Worm (Caenorhabditis elegans) whole organism, young adult: ENCODE measurements around the gene K08H2.7.

ENCODE experiments used
- B0035.1 ChIP-seq: sonication (generic microtip); optimal IDR thresholded peaks from 2 replicates; lab custom pipeline; 2016; ENCODE audit warnings: missing genetic modification characterization, mild to moderate bottlenecking, missing compliant biosample characterization, missing genotype, missing genetic modification reagents
- B0261.1 ChIP-seq: sonication (generic microtip); optimal IDR thresholded peaks from 2 replicates; lab custom pipeline; 2016; ENCODE audit warnings: mild to moderate bottlenecking, missing genetic modification characterization, moderate library complexity, missing compliant biosample characterization
- C17E4.6 ChIP-seq: fragments of 200-800 bp; sonication (Bioruptor generic); IDR thresholded peaks from 2 replicates; pipeline ENCODE4 v1.3.6; 2022; ENCODE audit warnings: missing genetic modification reagents, missing genetic modification characterization, missing compliant biosample characterization
- F37B4.10 ChIP-seq: fragments of 200-800 bp; sonication (Bioruptor generic); IDR thresholded peaks from 2 replicates; pipeline ENCODE4 v1.3.6; 2022; ENCODE audit warnings: missing genetic modification characterization, missing compliant biosample characterization
- F55B11.4 ChIP-seq: sonication (generic microtip); optimal IDR thresholded peaks from 2 replicates; lab custom pipeline; 2016; ENCODE audit warnings: missing compliant biosample characterization, missing genetic modification characterization, borderline replicate concordance; ENCODE audit not compliant: insufficient read depth
- K11D2.4 ChIP-seq: fragments of 200-800 bp; sonication (Bioruptor generic); IDR thresholded peaks from 2 replicates; pipeline ENCODE4 v1.3.6; 2022; ENCODE audit warnings: missing genetic modification reagents, missing genetic modification characterization, missing compliant biosample characterization
- K12H6.12 ChIP-seq: fragments of 200-800 bp; sonication (Bioruptor generic); optimal IDR thresholded peaks from 2 replicates; lab custom pipeline; 2018; ENCODE audit warnings: mild to moderate bottlenecking, missing genetic modification characterization, missing compliant biosample characterization
- Y53G8AR.9 ChIP-seq: fragments of 200-800 bp; sonication (Bioruptor generic); conservative IDR thresholded peaks from 2 replicates; pipeline ENCODE4 v1.3.6; 2022; ENCODE audit warnings: missing genetic modification reagents, missing genetic modification characterization, missing compliant biosample characterization
- Y67H2A.10 ChIP-seq: fragments of 200-800 bp; sonication (Bioruptor generic); conservative IDR thresholded peaks from 2 replicates; pipeline ENCODE4 v1.3.6; 2022; ENCODE audit warnings: missing genetic modification reagents, missing genetic modification characterization, missing compliant biosample characterization
- ZK185.1 ChIP-seq: sonication (generic microtip); optimal IDR thresholded peaks from 2 replicates; lab custom pipeline; 2016; ENCODE audit warnings: mild to moderate bottlenecking, missing genetic modification characterization, missing compliant biosample characterization; ENCODE audit not compliant: poor library complexity, severe bottlenecking
- attf-5 ChIP-seq: fragments of 200-800 bp; sonication (Bioruptor generic); optimal IDR thresholded peaks from 2 replicates; lab custom pipeline; 2018; ENCODE audit warnings: mild to moderate bottlenecking, missing genetic modification characterization, missing compliant biosample characterization
- bed-2 ChIP-seq: fragments of 200-800 bp; sonication (Bioruptor generic); IDR thresholded peaks from 2 replicates; pipeline ENCODE4 v1.3.6; 2022; ENCODE audit warnings: missing genetic modification reagents, missing genetic modification characterization, missing compliant biosample characterization
- ceh-40 ChIP-seq: fragments of 200-800 bp; sonication (Bioruptor generic); IDR thresholded peaks from 2 replicates; pipeline ENCODE4 v1.3.6; 2022; ENCODE audit warnings: missing genetic modification characterization, missing compliant biosample characterization
- die-1 ChIP-seq: sonication (generic microtip); optimal IDR thresholded peaks from 2 replicates; lab custom pipeline; 2016; ENCODE audit warnings: missing genotype, mild to moderate bottlenecking, missing genetic modification characterization, missing compliant biosample characterization
- dox-1 ChIP-seq: fragments of 200-800 bp; sonication (Bioruptor generic); IDR thresholded peaks from 2 replicates; pipeline ENCODE4 v1.3.6; 2022; ENCODE audit warnings: missing genetic modification reagents, missing genetic modification characterization, missing compliant biosample characterization
- dpff-1 ChIP-seq: sonication (generic microtip); optimal IDR thresholded peaks from 2 replicates; lab custom pipeline; 2017; ENCODE audit warnings: mild to moderate bottlenecking, missing genetic modification characterization, missing compliant biosample characterization
- egl-18 ChIP-seq: fragments of 200-800 bp; sonication (Bioruptor generic); IDR thresholded peaks from 2 replicates; pipeline ENCODE4 v1.3.6; 2022; ENCODE audit warnings: missing genetic modification reagents, missing genetic modification characterization, missing compliant biosample characterization
- fkh-3 ChIP-seq: sonication (generic microtip); optimal IDR thresholded peaks from 2 replicates; lab custom pipeline; 2016; ENCODE audit warnings: mild to moderate bottlenecking, missing genetic modification characterization, missing compliant biosample characterization
- hlh-26 ChIP-seq: fragments of 200-800 bp; sonication (Bioruptor generic); conservative IDR thresholded peaks from 2 replicates; pipeline ENCODE4 v1.3.6; 2022; ENCODE audit warnings: missing genetic modification reagents, missing genetic modification characterization, missing compliant biosample characterization
- hmg-1.2 ChIP-seq: fragments of 200-800 bp; sonication (Bioruptor generic); IDR thresholded peaks from 2 replicates; pipeline ENCODE4 v1.3.6; 2022; ENCODE audit warnings: missing genetic modification reagents, missing genetic modification characterization, missing compliant biosample characterization
- hmg-20 ChIP-seq: fragments of 200-800 bp; sonication (Bioruptor generic); IDR thresholded peaks from 2 replicates; pipeline ENCODE4 v1.3.6; 2022; ENCODE audit warnings: missing genetic modification reagents, missing genetic modification characterization, missing compliant biosample characterization
- lin-26 ChIP-seq: fragments of 200-800 bp; sonication (Bioruptor generic); IDR thresholded peaks from 2 replicates; pipeline ENCODE4 v1.3.6; 2022; ENCODE audit warnings: missing genetic modification reagents, missing genetic modification characterization, missing compliant biosample characterization
- lin-40 ChIP-seq: sonication (generic microtip); optimal IDR thresholded peaks from 2 replicates; lab custom pipeline; 2016; ENCODE audit warnings: missing genetic modification characterization, mild to moderate bottlenecking, missing compliant biosample characterization, missing genotype, missing genetic modification reagents
- lin-54 ChIP-seq: fragments of 200-800 bp; sonication (Bioruptor generic); optimal IDR thresholded peaks from 2 replicates; lab custom pipeline; 2018; ENCODE audit warnings: mild to moderate bottlenecking, missing genetic modification characterization, missing compliant biosample characterization
- lir-1 ChIP-seq: fragments of 200-800 bp; sonication (Bioruptor generic); conservative IDR thresholded peaks from 2 replicates; pipeline ENCODE4 v1.3.6; 2022; ENCODE audit warnings: missing genetic modification reagents, missing genetic modification characterization, missing compliant biosample characterization
- lsy-27 ChIP-seq: sonication (generic microtip); optimal IDR thresholded peaks from 2 replicates; lab custom pipeline; 2017; ENCODE audit warnings: missing genetic modification characterization, mild to moderate bottlenecking, missing compliant biosample characterization, antibody characterized with exemption, missing genotype, borderline replicate concordance; ENCODE audit not compliant: insufficient read depth
- madf-3 ChIP-seq: fragments of 200-800 bp; sonication (Bioruptor generic); IDR thresholded peaks from 2 replicates; pipeline ENCODE4 v1.3.6; 2022; ENCODE audit warnings: missing genetic modification reagents, missing genetic modification characterization, missing compliant biosample characterization
- madf-6 ChIP-seq: fragments of 200-800 bp; sonication (Bioruptor generic); IDR thresholded peaks from 2 replicates; pipeline ENCODE4 v1.3.6; 2022; ENCODE audit warnings: missing genetic modification reagents, missing genetic modification characterization, missing compliant biosample characterization
- mel-28 ChIP-seq: sonication (generic microtip); optimal IDR thresholded peaks from 2 replicates; lab custom pipeline; 2016; ENCODE audit warnings: borderline replicate concordance, mild to moderate bottlenecking, missing genetic modification characterization, missing compliant biosample characterization
- mes-4 ChIP-seq: sonication (generic microtip); optimal IDR thresholded peaks from 2 replicates; lab custom pipeline; 2016; ENCODE audit warnings: missing genotype, missing genetic modification characterization, missing compliant biosample characterization
- nhr-179 ChIP-seq: sonication (generic microtip); optimal IDR thresholded peaks from 2 replicates; lab custom pipeline; 2016; ENCODE audit warnings: mild to moderate bottlenecking, missing genetic modification characterization, missing compliant biosample characterization
- nhr-80 ChIP-seq: sonication (generic microtip); optimal IDR thresholded peaks from 2 replicates; lab custom pipeline; 2016; ENCODE audit warnings: missing genetic modification characterization, missing compliant biosample characterization
- nhr-90 ChIP-seq: sonication (generic microtip); optimal IDR thresholded peaks from 2 replicates; lab custom pipeline; 2016; ENCODE audit warnings: missing genotype, mild to moderate bottlenecking, missing genetic modification characterization, missing compliant biosample characterization
- pbrm-1 ChIP-seq: fragments of 200-800 bp; sonication (Bioruptor generic); IDR thresholded peaks from 2 replicates; pipeline ENCODE4 v1.3.6; 2022; ENCODE audit warnings: missing genetic modification reagents, missing genetic modification characterization, missing compliant biosample characterization
- rcor-1 ChIP-seq: fragments of 200-800 bp; sonication (Bioruptor generic); IDR thresholded peaks from 2 replicates; pipeline ENCODE4 v1.3.6; 2022; ENCODE audit warnings: missing genetic modification reagents, missing genetic modification characterization, missing compliant biosample characterization
- rec-8 ChIP-seq, 2 experiments: sonication (generic microtip); optimal IDR thresholded peaks; 2 replicates each; lab custom pipeline; 2016; ENCODE audit warnings: mild to moderate bottlenecking in 2 of 2, missing genetic modification characterization in 2 of 2, missing genetic modification reagents in 2 of 2, missing genotype in 2 of 2, missing biosample characterization in 1 of 2, missing compliant biosample characterization in 1 of 2, moderate library complexity in 1 of 2
- rpc-1 ChIP-seq, 2 experiments: fragments of 150-350 bp in 1 of 2; sonication (generic microtip) in 1 of 2; optimal IDR thresholded peaks; 2 replicates each; lab custom pipeline; 2014 to 2018; ENCODE audit warnings: missing biosample characterization in 1 of 2, missing genetic modification characterization in 1 of 2, missing genetic modification reagents in 1 of 2, missing genotype in 1 of 2
- snpc-3.4 ChIP-seq: sonication (generic microtip); optimal IDR thresholded peaks from 2 replicates; lab custom pipeline; 2017; ENCODE audit warnings: missing genetic modification characterization, mild to moderate bottlenecking, missing compliant biosample characterization, antibody characterized with exemption, moderate library complexity, missing genotype, missing genetic modification reagents
- snpc-4 ChIP-seq, 5 experiments: fragments of 150-350 bp in 1 of 5; sonication (generic microtip) in 4 of 5; optimal IDR thresholded peaks; 2 replicates each; lab custom pipeline; 2014 to 2018; ENCODE audit warnings: missing genetic modification characterization in 5 of 5, missing biosample characterization in 3 of 5, antibody characterized with exemption in 2 of 5, mild to moderate bottlenecking in 2 of 5, missing compliant biosample characterization in 2 of 5, missing genotype in 2 of 5, moderate library complexity in 2 of 5, missing genetic modification reagents in 1 of 5
- tbp1 ChIP-seq: fragments of 200-800 bp; sonication (Bioruptor generic); optimal IDR thresholded peaks from 2 replicates; lab custom pipeline; 2018; ENCODE audit warnings: mild to moderate bottlenecking, missing genetic modification characterization, missing compliant biosample characterization
- tlf-1 ChIP-seq: fragments of 200-800 bp; sonication (Bioruptor generic); optimal IDR thresholded peaks from 2 replicates; lab custom pipeline; 2018; ENCODE audit warnings: mild to moderate bottlenecking, missing genetic modification characterization, missing compliant biosample characterization
- unc-62 ChIP-seq: fragments of 150-350 bp; optimal IDR thresholded peaks from 2 replicates; lab custom pipeline; 2014; ENCODE audit warnings: missing biosample characterization, missing genetic modification reagents, missing genetic modification characterization
- ztf-18 ChIP-seq: sonication (generic microtip); optimal IDR thresholded peaks from 2 replicates; lab custom pipeline; 2016; ENCODE audit warnings: missing genotype, mild to moderate bottlenecking, missing genetic modification characterization, missing compliant biosample characterization

The K08H2.7 gene

DNA sequence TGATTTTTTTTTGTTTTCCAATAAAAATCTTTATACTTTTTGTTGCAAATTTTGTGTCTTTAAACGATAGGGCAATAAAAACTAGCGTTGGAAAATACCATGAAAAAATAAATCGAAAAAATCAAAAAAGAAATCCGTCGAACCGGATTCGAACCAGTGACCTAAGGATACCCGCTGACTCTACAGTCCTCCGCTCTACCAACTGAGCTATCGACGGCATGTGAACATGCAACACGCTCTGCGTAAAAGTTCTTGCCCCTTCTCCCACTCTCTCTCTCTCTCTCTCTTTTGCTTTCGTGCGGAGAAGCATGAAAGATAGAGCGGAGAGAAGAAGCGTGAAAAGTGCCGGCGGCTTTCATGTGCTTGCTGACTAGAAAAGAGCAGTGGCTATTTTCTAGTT lies 16.3 kb upstream of the K08H2.7 start (continued):
- TF ChIP-seq lsy-27 (no peak), lin-54 (GFP tag; lab: Kevin White, UChicago) (no peak), hlh-26 (no peak), lin-40 (tag; lab: Kevin White, UChicago) (peak; percentile 76), rcor-1 (peak; percentile 85), K11D2.4 (GFP tag; lab: Robert Waterston, UW) (peak; percentile 66), hmg-20 (GFP tag; lab: Robert Waterston, UW) (peak; percentile 35; the same call in 1 of the 2 replicates), Y67H2A.10 (GFP tag; lab: Robert Waterston, UW) (0 out of 2 replicates have a peak, but pooled peaks have one; percentile 17), lir-1 (peak; percentile 63; the same call in 1 of the 2 replicates), mel-28 (tag; lab: Kevin White, UChicago) (no peak), fkh-3 (peak; percentile 62), Y53G8AR.9 (GFP tag; lab: Robert Waterston, UW) (0 out of 2 replicates have a peak, but pooled peaks have one; percentile 38), F37B4.10 (GFP tag; lab: Robert Waterston, UW) (peak; percentile 89; the same call in 1 of the 2 replicates), madf-3 (GFP tag; lab: Robert Waterston, UW) (no peak), tlf-1 (no peak)

DNA sequence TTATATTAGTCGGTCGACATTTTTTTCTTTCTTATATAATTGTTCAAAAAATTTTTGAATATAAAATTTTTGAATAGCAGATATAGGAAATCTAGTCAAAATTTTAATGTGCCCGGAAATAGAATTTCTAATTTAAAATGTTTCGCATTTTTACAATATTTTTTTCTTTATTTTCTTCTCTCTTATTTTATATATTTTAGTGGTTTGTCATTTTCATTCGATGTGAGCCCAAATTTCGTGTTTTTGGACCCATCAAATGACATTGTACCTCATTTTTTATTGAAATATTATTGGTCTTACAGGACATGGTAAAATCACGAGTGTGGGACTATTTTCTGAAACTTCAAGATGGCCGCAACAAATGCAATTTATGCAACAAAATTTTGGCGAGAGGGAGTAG lies 14.0 kb upstream of the K08H2.7 start, which contains the start of gene K09A11.1:
Gene K09A11.1, plus strand, starts transcription at position 301 of the 400 bp plus-strand sequence.
- no peak for TF ChIP-seq die-1
- TF ChIP-seq nhr-179: no peak
- no peak for TF ChIP-seq attf-5 (GFP tag; lab: Kevin White, UChicago)
- TF ChIP-seq dpff-1: no peak
- TF ChIP-seq C17E4.6 (GFP tag; lab: Robert Waterston, UW): no peak
- TF ChIP-seq F55B11.4 (tag; lab: Kevin White, UChicago): no peak
- no peak for TF ChIP-seq K12H6.12 (tag; lab: Kevin White, UChicago)
- no peak for TF ChIP-seq lin-26
- no peak for TF ChIP-seq madf-6 (GFP tag; lab: Robert Waterston, UW)
- TF ChIP-seq unc-62 (GFP tag; lab: Kevin White, UChicago): no peak
- no peak for TF ChIP-seq F37B4.10 (GFP tag; lab: Robert Waterston, UW)
- no peak for TF ChIP-seq bed-2 (GFP tag; lab: Robert Waterston, UW)
- no peak for TF ChIP-seq mes-4 (tag; lab: Kevin White, UChicago)
- TF ChIP-seq dox-1 (GFP tag; lab: Robert Waterston, UW): no peak
- TF ChIP-seq lir-1: no peak
- TF ChIP-seq ceh-40 (GFP tag; lab: Robert Waterston, UW): no peak
- TF ChIP-seq fkh-3: no peak
- no peak for TF ChIP-seq lsy-27

DNA sequence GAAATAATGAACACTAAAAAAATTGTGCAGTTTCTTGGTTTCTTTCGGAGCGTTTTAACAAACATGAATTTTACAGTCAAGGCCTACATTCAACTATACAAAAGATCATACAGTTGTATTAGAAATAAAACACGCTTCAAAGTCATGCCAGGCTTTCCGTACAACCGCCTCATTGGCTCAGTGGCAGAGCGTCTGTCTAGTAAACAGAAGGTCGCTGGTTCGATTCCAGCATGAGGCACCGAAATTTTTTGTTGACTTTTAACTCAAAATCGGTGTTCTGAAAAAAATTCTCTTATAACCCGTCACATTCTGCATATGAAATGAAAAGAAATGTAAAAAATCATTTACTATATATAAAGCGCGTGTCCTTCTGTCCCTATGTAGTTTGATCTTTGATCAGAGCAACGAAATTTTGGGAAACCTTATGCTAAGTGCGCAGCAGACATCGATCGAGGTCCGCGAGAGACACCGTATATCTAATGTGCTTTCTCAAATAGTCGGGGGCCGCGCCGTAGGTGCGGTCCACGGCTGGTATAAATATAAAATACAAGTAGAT lies 12.9 kb upstream of the K08H2.7 start:
- TF ChIP-seq nhr-90 (tag; lab: Kevin White, UChicago) (peak; percentile 36), pbrm-1 (GFP tag; lab: Robert Waterston, UW) (peak; percentile 58; the same call in 1 of the 2 replicates), nhr-80 (tag; lab: Kevin White, UChicago) (peak; percentile 8), hmg-1.2 (peak; percentile 38), rpc-1 (optimal IDR thresholded peaks at IDR 0.05; lab: Kevin White, UChicago) (peak; percentile 69), rpc-1 (tag; optimal IDR thresholded peaks at IDR 0.05; lab: Kevin White, UChicago) (peak; percentile 84), die-1 (peak; percentile 74), snpc-4 (GFP tag; optimal IDR thresholded peaks at IDR 0.05; lab: Kevin White, UChicago) (peak; percentile 68), snpc-4 (tag; optimal IDR thresholded peaks at IDR 0.05; lab: Kevin White, UChicago) (peak in 3 of 4 experiments; percentile 63 to 91 (median 86)), rec-8 (tag; optimal IDR thresholded peaks at IDR 0.05; lab: Kevin White, UChicago) (peak in 1 of 2 experiments; percentile 38), snpc-3.4 (tag; lab: Kevin White, UChicago) (peak; percentile 37), B0261.1 (tag; lab: Kevin White, UChicago) (peak; percentile 66), egl-18 (GFP tag; lab: Robert Waterston, UW) (0 out of 2 replicates have a peak, but pooled peaks have one; percentile 16), ztf-18 (peak; percentile 10), B0035.1 (peak; percentile 5), ZK185.1 (tag; lab: Kevin White, UChicago) (peak; percentile 10), dox-1 (GFP tag; lab: Robert Waterston, UW) (0 out of 2 replicates have a peak, but pooled peaks have one; percentile 17), tbp1 (GFP tag; lab: Kevin White, UChicago) (peak; percentile 86)
